Fruit fly (Drosophila melanogaster): Measurements from ENCODE around the gene crc.

- TF ChIP-seq CG8478 (optimal IDR thresholded peaks at IDR 0.05) (no peak), Dll (optimal IDR thresholded peaks at IDR 0.05) (no peak), psq (optimal IDR thresholded peaks at IDR 0.05) (no peak), EcR (GFP tag; optimal IDR thresholded peaks at IDR 0.05) (no peak)
Observed at dm6 chr2L:21329353-21329752, 18.7 kb downstream of the crc start.
